Worm (Caenorhabditis elegans) whole organism, L2 larva: ENCODE results near the gene pch-2.
A peak's percentile ranks its signal among the peaks of the same experiment; 100 is the strongest.

Source experiments
- C34F6.9 ChIP-seq: fragments of 150-350 bp; optimal IDR thresholded peaks from 2 replicates; lab custom pipeline; 2014; ENCODE audit warnings: missing biosample characterization, missing genetic modification characterization
- F13H6.1 ChIP-seq: sonication (generic microtip); optimal IDR thresholded peaks from 2 replicates; lab custom pipeline; 2016; ENCODE audit warnings: missing genetic modification characterization, missing compliant biosample characterization
- ZK546.5 ChIP-seq: sonication (generic microtip); optimal IDR thresholded peaks from 2 replicates; lab custom pipeline; 2017; ENCODE audit warnings: missing biosample characterization, missing genetic modification characterization
- alr-1 ChIP-seq: fragments of 150-350 bp; optimal IDR thresholded peaks from 2 replicates; lab custom pipeline; 2014; ENCODE audit warnings: missing biosample characterization, missing genetic modification characterization
- ama-1 ChIP-seq: fragments of 150-350 bp; optimal IDR thresholded peaks from 2 replicates; lab custom pipeline; 2018; ENCODE audit warnings: inconsistent platforms
- blmp-1 ChIP-seq: sonication (generic microtip); optimal IDR thresholded peaks from 2 replicates; lab custom pipeline; 2017; ENCODE audit warnings: missing genetic modification characterization, mild to moderate bottlenecking, missing compliant biosample characterization, antibody characterized with exemption, moderate library complexity; ENCODE audit not compliant: insufficient read depth
- ceh-82 ChIP-seq: fragments of 150-350 bp; optimal IDR thresholded peaks from 2 replicates; lab custom pipeline; 2014; ENCODE audit warnings: missing biosample characterization, missing genetic modification characterization
- dmd-4 ChIP-seq: sonication (generic microtip); optimal IDR thresholded peaks from 2 replicates; lab custom pipeline; 2017; ENCODE audit warnings: missing biosample characterization, missing genetic modification characterization
- egl-27 ChIP-seq: sonication (generic microtip); optimal IDR thresholded peaks from 3 replicates; lab custom pipeline; 2017; ENCODE audit warnings: missing biosample characterization, missing genetic modification reagents, missing genetic modification characterization
- fos-1 ChIP-seq: fragments of 150-350 bp; optimal IDR thresholded peaks from 2 replicates; lab custom pipeline; 2014; ENCODE audit warnings: missing biosample characterization, missing genetic modification characterization
- mab-5 ChIP-seq: fragments of 150-350 bp; optimal IDR thresholded peaks from 2 replicates; lab custom pipeline; 2014; ENCODE audit warnings: missing biosample characterization, missing genetic modification characterization
- nhr-10 ChIP-seq: sonication (generic microtip); optimal IDR thresholded peaks from 2 replicates; lab custom pipeline; 2017; ENCODE audit warnings: missing biosample characterization, missing genetic modification characterization
- nhr-12 ChIP-seq: fragments of 150-350 bp; optimal IDR thresholded peaks from 2 replicates; lab custom pipeline; 2014; ENCODE audit warnings: missing biosample characterization, missing genetic modification characterization
- nhr-23 ChIP-seq: fragments of 150-350 bp; optimal IDR thresholded peaks from 2 replicates; lab custom pipeline; 2014; ENCODE audit warnings: missing biosample characterization, missing genetic modification reagents, missing genetic modification characterization
- nhr-237 ChIP-seq: fragments of 150-350 bp; optimal IDR thresholded peaks from 2 replicates; lab custom pipeline; 2014; ENCODE audit warnings: missing biosample characterization, missing genetic modification characterization
- nhr-77 ChIP-seq: fragments of 150-350 bp; optimal IDR thresholded peaks from 2 replicates; lab custom pipeline; 2014; ENCODE audit warnings: missing biosample characterization, missing genetic modification characterization
- peb-1 ChIP-seq: fragments of 150-350 bp; optimal IDR thresholded peaks from 2 replicates; lab custom pipeline; 2014; ENCODE audit warnings: missing biosample characterization, missing genetic modification characterization
- skn-1 ChIP-seq: sonication (generic microtip); optimal IDR thresholded peaks from 2 replicates; lab custom pipeline; 2017; ENCODE audit warnings: missing biosample characterization, missing genetic modification characterization
- sma-3 ChIP-seq: sonication (generic microtip); optimal IDR thresholded peaks from 2 replicates; lab custom pipeline; 2016; ENCODE audit warnings: missing genetic modification reagents, missing genetic modification characterization, missing compliant biosample characterization
- sma-9 ChIP-seq, 2 experiments: fragments of 150-350 bp in 1 of 2; sonication (generic microtip) in 1 of 2; optimal IDR thresholded peaks; 2 replicates each; lab custom pipeline; 2014 to 2016; ENCODE audit warnings: missing genetic modification characterization in 2 of 2, mild to moderate bottlenecking in 1 of 2, missing biosample characterization in 1 of 2, missing compliant biosample characterization in 1 of 2, missing genetic modification reagents in 1 of 2, moderate library complexity in 1 of 2
- unc-62 ChIP-seq: fragments of 150-350 bp; optimal IDR thresholded peaks from 2 replicates; lab custom pipeline; 2014; ENCODE audit warnings: missing biosample characterization, missing genetic modification reagents, missing genetic modification characterization
- zag-1 ChIP-seq: fragments of 150-350 bp; optimal IDR thresholded peaks from 2 replicates; lab custom pipeline; 2014; ENCODE audit warnings: missing biosample characterization, missing genetic modification characterization
- ztf-1 ChIP-seq: fragments of 200-800 bp; sonication (Bioruptor generic); conservative IDR thresholded peaks from 2 replicates; pipeline ENCODE4 v1.3.6; 2022; ENCODE audit warnings: missing genetic modification characterization, missing compliant biosample characterization
- ztf-11 ChIP-seq: sonication (generic microtip); optimal IDR thresholded peaks from 2 replicates; lab custom pipeline; 2017; ENCODE audit warnings: missing biosample characterization, missing genetic modification characterization
- ztf-4 ChIP-seq: fragments of 150-350 bp; optimal IDR thresholded peaks from 2 replicates; lab custom pipeline; 2014; ENCODE audit warnings: missing biosample characterization, missing genetic modification characterization

pch-2 gene

DNA sequence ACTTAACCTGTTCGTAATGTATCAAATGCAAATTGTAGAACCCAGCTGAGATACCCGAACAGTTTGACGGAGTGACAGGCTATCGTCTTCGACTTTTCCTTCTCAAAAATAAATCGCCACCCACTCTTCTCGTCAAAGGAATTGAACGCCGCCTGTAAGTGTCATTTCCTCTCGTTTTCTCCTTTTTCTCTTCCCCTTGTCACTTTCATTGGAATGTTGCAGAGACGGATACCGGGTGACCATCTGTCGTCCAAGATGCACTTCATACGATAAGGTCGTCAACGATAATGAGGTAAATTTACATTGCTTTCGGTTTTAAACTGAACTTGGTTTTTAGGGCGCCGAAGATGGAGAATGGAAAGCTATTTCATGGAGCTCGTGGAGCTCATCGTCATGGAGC lies 41.7 kb downstream of the pch-2 start:
- TF ChIP-seq nhr-10 (tag; lab: Kevin White, UChicago) = no peak
- no peak for TF ChIP-seq sma-9 (GFP tag; optimal IDR thresholded peaks at IDR 0.05; lab: Kevin White, UChicago)
- no peak for TF ChIP-seq sma-9 (tag; optimal IDR thresholded peaks at IDR 0.05; lab: Kevin White, UChicago)
- TF ChIP-seq blmp-1 (tag; lab: Kevin White, UChicago) = peak; percentile 88

DNA sequence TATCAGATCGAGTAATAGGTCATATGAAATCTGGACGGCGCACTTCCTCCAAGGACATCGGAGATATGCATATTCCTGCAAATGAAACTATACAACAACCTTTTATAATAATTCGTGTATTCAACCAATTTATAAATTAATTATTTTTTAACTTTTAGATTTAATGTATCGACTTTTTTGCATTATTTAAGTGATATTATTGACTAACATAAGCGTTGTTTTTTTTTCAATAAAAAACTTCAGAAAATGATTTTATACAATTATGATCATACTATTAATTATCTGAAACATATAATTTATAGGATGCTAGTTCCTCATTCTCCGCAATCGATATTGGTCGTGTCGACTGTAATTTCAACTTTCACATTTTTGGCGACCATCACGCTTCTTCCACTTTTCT lies 45.9 kb downstream of the pch-2 start, which contains the start of gene col-76:
Gene col-76, plus strand, starts transcription at position 301 of the 400 bp plus-strand sequence.
- TF ChIP-seq peb-1 (no peak), dmd-4 (tag; lab: Kevin White, UChicago) (no peak), F13H6.1 (tag; lab: Kevin White, UChicago) (no peak), mab-5 (no peak), ZK546.5 (no peak), ztf-1 (no peak), ztf-11 (tag; lab: Kevin White, UChicago) (no peak), nhr-77 (tag; lab: Kevin White, UChicago) (no peak), alr-1 (tag; lab: Kevin White, UChicago) (no peak), sma-9 (GFP tag; optimal IDR thresholded peaks at IDR 0.05; lab: Kevin White, UChicago) (no peak), sma-9 (tag; optimal IDR thresholded peaks at IDR 0.05; lab: Kevin White, UChicago) (no peak), ztf-4 (tag; lab: Kevin White, UChicago) (no peak), zag-1 (tag; lab: Kevin White, UChicago) (no peak), ceh-82 (tag; lab: Kevin White, UChicago) (no peak), nhr-23 (no peak), ama-1 (no peak), sma-3 (no peak), skn-1 (tag; lab: Kevin White, UChicago) (no peak), egl-27 (no peak), C34F6.9 (tag; lab: Kevin White, UChicago) (no peak), nhr-237 (tag; lab: Kevin White, UChicago) (no peak)

DNA sequence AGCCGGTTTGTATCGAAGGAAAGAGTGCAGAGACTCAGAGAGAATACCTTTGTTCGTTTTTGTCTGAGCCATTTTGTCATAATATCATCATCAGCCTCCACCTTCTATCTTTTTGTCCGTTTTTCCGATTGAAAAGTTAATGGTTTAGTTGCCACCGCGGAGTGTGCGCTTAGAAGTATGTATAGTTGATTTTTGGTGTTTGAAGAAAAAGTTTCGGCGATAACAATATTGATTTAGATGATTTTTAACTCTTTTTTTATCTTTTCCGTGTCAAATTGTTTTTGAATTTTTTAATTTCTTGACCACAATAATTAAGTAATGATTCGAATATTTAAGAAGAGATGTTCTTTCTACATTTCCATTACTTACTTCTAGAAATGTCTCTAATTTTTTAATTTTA lies 47.5 kb downstream of the pch-2 start:
- peak; percentile 40 for TF ChIP-seq fos-1
- no peak for TF ChIP-seq nhr-12
- peak; percentile 70 for TF ChIP-seq skn-1 (tag; lab: Kevin White, UChicago)

DNA sequence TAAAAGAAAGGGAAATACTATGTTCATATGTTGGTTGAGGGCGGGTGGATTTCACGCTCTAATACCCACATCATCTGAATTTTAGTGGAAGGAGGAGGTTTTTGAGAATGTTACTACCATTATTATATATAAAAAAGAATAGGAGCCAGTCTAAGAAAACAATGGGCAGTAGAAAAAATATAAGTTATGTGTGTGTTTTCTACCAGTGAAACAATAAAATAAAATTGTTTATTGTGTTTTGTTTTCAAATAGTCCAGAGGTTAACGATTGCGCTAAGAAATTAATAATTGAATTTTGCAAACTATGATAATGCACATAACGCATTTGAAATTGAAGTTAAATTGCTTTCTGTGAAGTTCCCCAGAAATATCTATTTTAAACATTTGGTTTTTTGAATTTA lies 51.3 kb downstream of the pch-2 start, which contains the start of gene M110.8:
Gene M110.8, minus strand, starts transcription at position 101 of the 400 bp plus-strand sequence.
- no peak for TF ChIP-seq unc-62 (GFP tag; lab: Kevin White, UChicago)
- TF ChIP-seq fos-1 = no peak
- no peak for TF ChIP-seq egl-27
- no peak for TF ChIP-seq F13H6.1 (tag; lab: Kevin White, UChicago)
- TF ChIP-seq sma-9 (GFP tag; optimal IDR thresholded peaks at IDR 0.05; lab: Kevin White, UChicago) = no peak
- no peak for TF ChIP-seq sma-9 (tag; optimal IDR thresholded peaks at IDR 0.05; lab: Kevin White, UChicago)
